Fruit fly (Drosophila melanogaster): ENCODE data around the gene CG4766.

dm6 chrX:5968094-5968723 is 32.4 kb downstream of the CG4766 start:
- TF ChIP-seq CG7928 (GFP tag; optimal IDR thresholded peaks at IDR 0.05) = no peak
- TF ChIP-seq tup (GFP tag; optimal IDR thresholded peaks at IDR 0.05) = no peak
- TF ChIP-seq CG34422 (GFP tag; IDR thresholded peaks at IDR 0.05) = 0 out of 3 replicates have a peak, but pooled peaks have one; percentile 51
- TF ChIP-seq Fer3 (tag; optimal IDR thresholded peaks at IDR 0.05) = no peak
- TF ChIP-seq Tbp (GFP tag; optimal IDR thresholded peaks at IDR 0.05) = no peak
- no peak for TF ChIP-seq CG12104 (GFP tag; optimal IDR thresholded peaks at IDR 0.05)
- no peak for TF ChIP-seq CG7963 (GFP tag; IDR thresholded peaks at IDR 0.05; ENCODE audit: partially characterized antibody)
- no peak for TF ChIP-seq CG7357 (GFP tag; IDR thresholded peaks at IDR 0.05)
- no peak for TF ChIP-seq CG10654 (GFP tag; optimal IDR thresholded peaks at IDR 0.05)
- TF ChIP-seq CG14441 (GFP tag; IDR thresholded peaks at IDR 0.05) = peak; percentile 44

All from whole organism, embryonic.